Fruit fly (Drosophila melanogaster) whole organism, embryonic: ENCODE results near the gene IA-2.

Experiments
- Abd-B ChIP-seq: fragments of 200-800 bp; sonication (Bioruptor generic); optimal IDR thresholded peaks from 2 replicates; lab custom pipeline; 2018; ENCODE audit warnings: missing biosample characterization, mild to moderate bottlenecking, missing genetic modification characterization, moderate library complexity
- BEAF-32 ChIP-seq: fragments of 200-800 bp; sonication (Bioruptor generic); optimal IDR thresholded peaks from 3 replicates; lab custom pipeline; 2017; ENCODE audit warnings: missing biosample characterization, missing genetic modification characterization, mild to moderate bottlenecking, moderate library complexity, missing genetic modification reagents
- C15 ChIP-seq: fragments of 200-800 bp; sonication (Bioruptor generic); IDR thresholded peaks from 3 replicates; pipeline ENCODE4 v1.3.6; 2022; ENCODE audit warnings: missing biosample characterization, missing genetic modification characterization
- CG11085 ChIP-seq: fragments of 200-800 bp; sonication (Bioruptor generic); IDR thresholded peaks from 2 replicates; pipeline ENCODE4 v1.3.6; 2022; ENCODE audit warnings: missing biosample characterization, missing genetic modification characterization
- CG11398 ChIP-seq: fragments of 200-800 bp; sonication (Bioruptor generic); optimal IDR thresholded peaks from 2 replicates; lab custom pipeline; 2016; ENCODE audit warnings: missing biosample characterization, missing genetic modification characterization
- CG12236 ChIP-seq: fragments of 200-800 bp; sonication (Bioruptor generic); optimal IDR thresholded peaks from 2 replicates; lab custom pipeline; 2016; ENCODE audit warnings: missing biosample characterization, missing genetic modification characterization
- CG12299 ChIP-seq: fragments of 200-800 bp; sonication (Bioruptor generic); optimal IDR thresholded peaks from 2 replicates; lab custom pipeline; 2018; ENCODE audit warnings: missing biosample characterization, mild to moderate bottlenecking, missing genetic modification characterization
- CG12942 ChIP-seq: fragments of 200-800 bp; sonication (Bioruptor generic); optimal IDR thresholded peaks from 3 replicates; lab custom pipeline; 2016; ENCODE audit warnings: missing biosample characterization, missing genetic modification characterization
- CG30403 ChIP-seq: fragments of 200-800 bp; sonication (Bioruptor generic); optimal IDR thresholded peaks from 3 replicates; lab custom pipeline; 2016; ENCODE audit warnings: missing biosample characterization, missing genetic modification characterization
- CG31388 ChIP-seq: fragments of 200-800 bp; sonication (Bioruptor generic); optimal IDR thresholded peaks from 2 replicates; lab custom pipeline; 2016; ENCODE audit warnings: missing biosample characterization, missing genetic modification characterization
- CG32532 ChIP-seq: fragments of 200-800 bp; sonication (Bioruptor generic); IDR thresholded peaks from 2 replicates; pipeline ENCODE4 v1.3.6; 2022; ENCODE audit warnings: missing biosample characterization, missing genetic modification characterization
- CG33557 ChIP-seq: fragments of 200-800 bp; sonication (Bioruptor generic); optimal IDR thresholded peaks from 2 replicates; lab custom pipeline; 2019; ENCODE audit warnings: missing biosample characterization, mild to moderate bottlenecking, missing genetic modification characterization, moderate library complexity
- CG3838 ChIP-seq: fragments of 200-800 bp; sonication (Bioruptor generic); optimal IDR thresholded peaks from 3 replicates; lab custom pipeline; 2016; ENCODE audit warnings: missing biosample characterization, missing genetic modification characterization
- CG3995 ChIP-seq: fragments of 200-800 bp; sonication (Bioruptor generic); optimal IDR thresholded peaks from 3 replicates; lab custom pipeline; 2016; ENCODE audit warnings: missing biosample characterization, missing genetic modification characterization
- CG42726 ChIP-seq: fragments of 200-800 bp; sonication (Bioruptor generic); IDR thresholded peaks from 2 replicates; pipeline ENCODE4 v1.3.6; 2022; ENCODE audit warnings: missing biosample characterization, missing genetic modification characterization; ENCODE audit not compliant: partially characterized antibody
- CG4730 ChIP-seq: fragments of 200-800 bp; sonication (Bioruptor generic); IDR thresholded peaks from 2 replicates; pipeline ENCODE4 v1.3.6; 2022; ENCODE audit warnings: missing biosample characterization, missing genetic modification characterization
- CG9932 ChIP-seq: fragments of 200-800 bp; sonication (Bioruptor generic); IDR thresholded peaks from 2 replicates; pipeline ENCODE4 v1.3.6; 2022; ENCODE audit warnings: missing biosample characterization, missing genetic modification characterization
- Camta ChIP-seq: fragments of 200-800 bp; sonication (Bioruptor generic); optimal IDR thresholded peaks from 2 replicates; lab custom pipeline; 2016; ENCODE audit warnings: missing biosample characterization, missing genetic modification characterization
- Dfd ChIP-seq, 2 experiments: fragments of >200 bp; optimal IDR thresholded peaks; 2 replicates each; lab custom pipeline; 2017; ENCODE audit warnings: missing biosample characterization in 2 of 2, missing genetic modification characterization in 2 of 2
- Dp ChIP-seq: fragments of 200-800 bp; sonication (Bioruptor generic); optimal IDR thresholded peaks from 2 replicates; lab custom pipeline; 2018; ENCODE audit warnings: missing biosample characterization, mild to moderate bottlenecking, missing genetic modification characterization, moderate library complexity
- Ets97D ChIP-seq: fragments of 200-800 bp; sonication (Bioruptor generic); optimal IDR thresholded peaks from 3 replicates; lab custom pipeline; 2016; ENCODE audit warnings: missing biosample characterization, missing genetic modification characterization
- Gsc ChIP-seq: fragments of 200-800 bp; sonication (Bioruptor generic); IDR thresholded peaks from 2 replicates; pipeline ENCODE4 v1.3.6; 2022; ENCODE audit warnings: missing biosample characterization, missing genetic modification characterization
- Hmr ChIP-seq: fragments of 200-800 bp; sonication (Bioruptor generic); optimal IDR thresholded peaks from 3 replicates; lab custom pipeline; 2017; ENCODE audit warnings: mild to moderate bottlenecking, missing biosample characterization, missing genetic modification reagents, missing genetic modification characterization
- Hr39 ChIP-seq: fragments of >200 bp; optimal IDR thresholded peaks from 2 replicates; lab custom pipeline; 2017
- NK7.1 ChIP-seq: fragments of 200-800 bp; sonication (Bioruptor generic); optimal IDR thresholded peaks from 3 replicates; lab custom pipeline; 2016; ENCODE audit warnings: missing biosample characterization, missing genetic modification characterization
- Ssrp ChIP-seq: fragments of 200-800 bp; sonication (Bioruptor generic); optimal IDR thresholded peaks from 2 replicates; lab custom pipeline; 2018; ENCODE audit warnings: missing biosample characterization, mild to moderate bottlenecking, missing genetic modification characterization, moderate library complexity
- Taf1 ChIP-seq: fragments of 200-800 bp; sonication (Bioruptor generic); IDR thresholded peaks from 2 replicates; pipeline ENCODE4 v1.3.6; 2022; ENCODE audit warnings: missing biosample characterization, missing genetic modification characterization
- Usf ChIP-seq: fragments of 200-800 bp; sonication (Bioruptor generic); optimal IDR thresholded peaks from 2 replicates; lab custom pipeline; 2017; ENCODE audit warnings: missing genotype, missing biosample characterization, missing genetic modification characterization
- Xbp1 ChIP-seq: fragments of 200-800 bp; sonication (Bioruptor generic); optimal IDR thresholded peaks from 3 replicates; lab custom pipeline; 2016; ENCODE audit warnings: missing biosample characterization, mild to moderate bottlenecking, missing genetic modification characterization
- amos ChIP-seq: fragments of 200-800 bp; sonication (Bioruptor generic); IDR thresholded peaks from 2 replicates; pipeline ENCODE4 v1.3.6; 2022; ENCODE audit warnings: missing biosample characterization, missing genetic modification characterization; ENCODE audit not compliant: partially characterized antibody
- bowl ChIP-seq: fragments of 200-800 bp; sonication (Bioruptor generic); IDR thresholded peaks from 2 replicates; pipeline ENCODE4 v1.3.6; 2022; ENCODE audit warnings: missing biosample characterization, missing genetic modification characterization
- br ChIP-seq: fragments of >200 bp; optimal IDR thresholded peaks from 2 replicates; lab custom pipeline; 2017
- ci ChIP-seq: fragments of 200-800 bp; sonication (Bioruptor generic); IDR thresholded peaks from 3 replicates; pipeline ENCODE4 v1.3.6; 2022; ENCODE audit warnings: missing biosample characterization, missing genetic modification characterization
- cwo ChIP-seq: fragments of 200-800 bp; sonication (Bioruptor generic); optimal IDR thresholded peaks from 3 replicates; lab custom pipeline; 2017; ENCODE audit warnings: missing biosample characterization, missing genetic modification characterization, mild to moderate bottlenecking, moderate library complexity, missing genetic modification reagents
- da ChIP-seq: fragments of 200-800 bp; sonication (Bioruptor generic); optimal IDR thresholded peaks from 2 replicates; lab custom pipeline; 2016; ENCODE audit warnings: missing biosample characterization, missing genetic modification characterization
- dan ChIP-seq: fragments of 200-800 bp; sonication (Bioruptor generic); IDR thresholded peaks from 2 replicates; pipeline ENCODE4 v1.3.6; 2022; ENCODE audit warnings: missing biosample characterization, missing genetic modification characterization
- en ChIP-seq: fragments of 200-800 bp; sonication (Bioruptor generic); optimal IDR thresholded peaks from 2 replicates; lab custom pipeline; 2016; ENCODE audit warnings: missing biosample characterization, missing genetic modification characterization
- lola ChIP-seq, 3 experiments: fragments of >200 bp in 2 of 3; fragments of 200-800 bp in 1 of 3; sonication (Bioruptor generic) in 1 of 3; optimal IDR thresholded peaks; 2 replicates each; lab custom pipeline; 2017 to 2019; ENCODE audit warnings: missing biosample characterization in 3 of 3, missing genetic modification characterization in 3 of 3, mild to moderate bottlenecking in 1 of 3, moderate library complexity in 1 of 3
- maf-S ChIP-seq: fragments of 200-800 bp; sonication (Bioruptor generic); optimal IDR thresholded peaks from 2 replicates; lab custom pipeline; 2016; ENCODE audit warnings: missing biosample characterization, missing genetic modification characterization
- org-1 ChIP-seq: fragments of 200-800 bp; sonication (Bioruptor generic); optimal IDR thresholded peaks from 2 replicates; lab custom pipeline; 2017; ENCODE audit warnings: missing biosample characterization, missing genetic modification characterization
- p53 ChIP-seq: fragments of 200-800 bp; sonication (Bioruptor generic); optimal IDR thresholded peaks from 2 replicates; lab custom pipeline; 2016; ENCODE audit warnings: missing biosample characterization, missing genetic modification characterization
- pb ChIP-seq: fragments of 200-800 bp; sonication (Bioruptor generic); optimal IDR thresholded peaks from 3 replicates; lab custom pipeline; 2016; ENCODE audit warnings: missing biosample characterization, missing genetic modification characterization
- pho ChIP-seq: fragments of 200-800 bp; sonication (Bioruptor generic); optimal IDR thresholded peaks from 2 replicates; lab custom pipeline; 2016; ENCODE audit warnings: missing biosample characterization, missing genetic modification characterization
- repo ChIP-seq: fragments of 200-800 bp; sonication (Bioruptor generic); optimal IDR thresholded peaks from 2 replicates; lab custom pipeline; 2016; ENCODE audit warnings: missing biosample characterization, missing genetic modification characterization
- sc ChIP-seq, 3 experiments: fragments of >200 bp in 2 of 3; fragments of 200-800 bp in 1 of 3; sonication (Bioruptor generic) in 1 of 3; optimal IDR thresholded peaks; 2 replicates in 2 of 3; 3 replicates in 1 of 3; lab custom pipeline; 2017; ENCODE audit warnings: mild to moderate bottlenecking in 1 of 3, missing biosample characterization in 1 of 3, missing genetic modification characterization in 1 of 3, missing genetic modification reagents in 1 of 3
- tna ChIP-seq: fragments of 200-800 bp; sonication (Bioruptor generic); IDR thresholded peaks from 2 replicates; pipeline ENCODE4 v1.3.6; 2022; ENCODE audit warnings: missing biosample characterization, missing genetic modification characterization; ENCODE audit not compliant: partially characterized antibody
- toy ChIP-seq: fragments of 200-800 bp; sonication (Bioruptor generic); IDR thresholded peaks from 2 replicates; pipeline ENCODE4 v1.3.6; 2022; ENCODE audit warnings: missing biosample characterization, missing genetic modification characterization
- twi ChIP-seq: fragments of 200-800 bp; optimal IDR thresholded peaks from 2 replicates; lab custom pipeline; 2019; ENCODE audit warnings: missing biosample characterization, mild to moderate bottlenecking, missing genetic modification characterization, moderate library complexity
- unc-4 ChIP-seq: fragments of 200-800 bp; sonication (Bioruptor generic); IDR thresholded peaks from 2 replicates; pipeline ENCODE4 v1.3.6; 2022; ENCODE audit warnings: missing biosample characterization, missing genetic modification characterization; ENCODE audit not compliant: partially characterized antibody
- wdn ChIP-seq: fragments of 200-800 bp; sonication (Bioruptor generic); IDR thresholded peaks from 2 replicates; pipeline ENCODE4 v1.3.6; 2022; ENCODE audit warnings: missing biosample characterization, missing genetic modification characterization

Gene IA-2

DNA sequence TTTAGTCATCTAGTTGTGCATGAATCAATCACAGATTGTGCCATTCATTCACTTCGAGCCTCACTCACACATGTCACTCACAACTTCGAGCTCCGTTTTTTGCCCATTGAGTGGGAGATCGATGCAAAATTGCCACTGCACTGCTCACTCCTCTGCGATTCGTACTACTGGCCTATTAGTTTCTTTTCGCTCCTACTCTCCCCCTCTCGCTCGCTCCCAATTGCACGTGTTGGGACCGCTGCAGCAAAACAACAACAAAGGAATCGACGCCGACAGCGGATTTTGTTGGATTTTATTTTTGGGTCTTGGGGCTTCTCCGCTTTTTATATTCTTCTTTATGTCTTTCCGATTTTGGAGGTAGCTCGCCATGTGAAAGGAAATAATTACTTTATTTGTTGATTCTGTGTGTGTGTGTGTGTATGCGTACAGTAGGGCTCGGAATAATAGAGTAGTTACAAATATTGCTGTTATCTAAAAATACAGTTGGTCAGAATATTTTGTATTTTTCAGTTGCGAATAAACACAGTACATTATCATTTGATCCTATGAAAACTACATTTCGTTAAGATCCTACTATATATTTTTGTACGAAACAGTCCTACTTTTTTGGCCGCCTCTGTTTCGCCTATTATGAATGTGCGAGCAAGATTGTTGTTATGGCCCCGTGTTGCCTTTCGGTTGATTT is 26.5 kb upstream of the IA-2 start (continued):
- TF ChIP-seq lola (GFP tag; optimal IDR thresholded peaks at IDR 0.05; lab: Kevin White, UChicago): peak in 1 of 3 experiments; percentile 83
- TF ChIP-seq Usf: peak; percentile 51
- no peak for TF ChIP-seq BEAF-32 (GFP tag; lab: Kevin White, UChicago)
- peak; percentile 71 for TF ChIP-seq CG12299 (tag; lab: Kevin White, UChicago)
- peak; percentile 68 for TF ChIP-seq NK7.1 (GFP tag; lab: Kevin White, UChicago)
- TF ChIP-seq maf-S: no peak
- TF ChIP-seq repo (GFP tag; lab: Kevin White, UChicago): peak; percentile 34
- no peak for TF ChIP-seq sc (optimal IDR thresholded peaks at IDR 0.05; lab: Kevin White, UChicago)
- TF ChIP-seq sc (GFP tag; optimal IDR thresholded peaks at IDR 0.05; lab: Kevin White, UChicago): peak; percentile 76
- TF ChIP-seq Hr39 (lab: Kevin White, UChicago): no peak
- peak; percentile 62 for TF ChIP-seq Hmr (GFP tag; lab: Kevin White, UChicago)
- TF ChIP-seq toy: no peak
- peak; percentile 38; the same call in 1 of the 2 replicates for TF ChIP-seq CG9932 (GFP tag; lab: Robert Waterston, UW)
- TF ChIP-seq wdn (GFP tag; lab: Robert Waterston, UW): 0 out of 2 replicates have a peak, but pooled peaks have one; percentile 26
- TF ChIP-seq CG11085 (GFP tag; lab: Robert Waterston, UW): no peak
- no peak for TF ChIP-seq unc-4 (GFP tag; lab: Robert Waterston, UW)
- TF ChIP-seq Abd-B (GFP tag; lab: Kevin White, UChicago): peak; percentile 76
- no peak for TF ChIP-seq da (GFP tag; lab: Kevin White, UChicago)
- TF ChIP-seq bowl (GFP tag; lab: Robert Waterston, UW): no peak
- TF ChIP-seq tna (GFP tag; lab: Robert Waterston, UW): no peak
- peak; percentile 61 for TF ChIP-seq en
- peak; percentile 38; the same call in 1 of the 2 replicates for TF ChIP-seq Gsc
- TF ChIP-seq CG3995 (GFP tag; lab: Kevin White, UChicago): no peak
- TF ChIP-seq br: no peak
- TF ChIP-seq Taf1 (GFP tag; lab: Robert Waterston, UW): no peak
- 0 out of 2 replicates have a peak, but pooled peaks have one; percentile 5 for TF ChIP-seq dan (GFP tag; lab: Robert Waterston, UW)
- peak; percentile 55 for TF ChIP-seq pho (GFP tag; lab: Kevin White, UChicago)
- peak; percentile 21 for TF ChIP-seq Ets97D (GFP tag; lab: Kevin White, UChicago)
- TF ChIP-seq CG30403 (GFP tag; lab: Kevin White, UChicago): peak; percentile 82
- peak; percentile 59 for TF ChIP-seq cwo (GFP tag; lab: Kevin White, UChicago)
- TF ChIP-seq CG4730 (GFP tag; lab: Robert Waterston, UW): peak; percentile 63
- TF ChIP-seq pb (GFP tag; lab: Kevin White, UChicago): peak; percentile 35
- peak; percentile 71 for TF ChIP-seq CG33557 (GFP tag; lab: Kevin White, UChicago)
- peak; percentile 88 for TF ChIP-seq ci (GFP tag; lab: Robert Waterston, UW)
- TF ChIP-seq Xbp1 (GFP tag; lab: Kevin White, UChicago): peak; percentile 81
- TF ChIP-seq p53 (GFP tag; lab: Kevin White, UChicago): peak; percentile 69
- peak; percentile 85 for TF ChIP-seq org-1
- peak; percentile 27 for TF ChIP-seq CG3838 (GFP tag; lab: Kevin White, UChicago)
- TF ChIP-seq Camta: peak; percentile 76
- TF ChIP-seq twi (tag; lab: Kevin White, UChicago): peak; percentile 74
- no peak for TF ChIP-seq CG42726 (GFP tag; lab: Robert Waterston, UW)
- TF ChIP-seq Ssrp (tag; lab: Kevin White, UChicago): peak; percentile 80
- no peak for TF ChIP-seq Dp (GFP tag; lab: Kevin White, UChicago)
- no peak for TF ChIP-seq CG31388 (GFP tag; lab: Kevin White, UChicago)
- peak; percentile 62 for TF ChIP-seq CG11398 (GFP tag; lab: Kevin White, UChicago)
- no peak for TF ChIP-seq Dfd (GFP tag; optimal IDR thresholded peaks at IDR 0.05; lab: Kevin White, UChicago)
- TF ChIP-seq C15 (GFP tag; lab: Robert Waterston, UW): no peak
- peak; percentile 44 for TF ChIP-seq CG12942 (GFP tag; lab: Kevin White, UChicago)
- TF ChIP-seq amos (GFP tag; lab: Robert Waterston, UW): no peak
- peak; percentile 68; the same call in 1 of the 2 replicates for TF ChIP-seq CG32532 (GFP tag; lab: Robert Waterston, UW)
- TF ChIP-seq CG12236: peak; percentile 71
